Worm (Caenorhabditis elegans) whole organism, young adult: Measurements from ENCODE around the gene K03B4.6.
A peak's percentile ranks its signal among the peaks of the same experiment; 100 is the strongest.

Source experiments
- B0019.2 ChIP-seq: fragments of 200-800 bp; sonication (Bioruptor generic); conservative IDR thresholded peaks from 2 replicates; pipeline ENCODE4 v1.3.6; 2022; ENCODE audit warnings: missing genetic modification reagents, missing genetic modification characterization, missing compliant biosample characterization
- B0035.1 ChIP-seq: sonication (generic microtip); optimal IDR thresholded peaks from 2 replicates; lab custom pipeline; 2016; ENCODE audit warnings: missing genetic modification characterization, mild to moderate bottlenecking, missing compliant biosample characterization, missing genotype, missing genetic modification reagents
- B0261.1 ChIP-seq: sonication (generic microtip); optimal IDR thresholded peaks from 2 replicates; lab custom pipeline; 2016; ENCODE audit warnings: mild to moderate bottlenecking, missing genetic modification characterization, moderate library complexity, missing compliant biosample characterization
- D2030.7 ChIP-seq: fragments of 200-800 bp; sonication (Bioruptor generic); IDR thresholded peaks from 2 replicates; pipeline ENCODE4 v1.3.6; 2022; ENCODE audit warnings: missing genetic modification reagents, missing genetic modification characterization, missing compliant biosample characterization
- F23B12.7 ChIP-seq: sonication (generic microtip); optimal IDR thresholded peaks from 2 replicates; lab custom pipeline; 2017; ENCODE audit warnings: missing genetic modification characterization, mild to moderate bottlenecking, missing compliant biosample characterization, antibody characterized with exemption, moderate library complexity; ENCODE audit not compliant: insufficient read depth
- F37B4.10 ChIP-seq: fragments of 200-800 bp; sonication (Bioruptor generic); IDR thresholded peaks from 2 replicates; pipeline ENCODE4 v1.3.6; 2022; ENCODE audit warnings: missing genetic modification characterization, missing compliant biosample characterization
- K12H6.12 ChIP-seq: fragments of 200-800 bp; sonication (Bioruptor generic); optimal IDR thresholded peaks from 2 replicates; lab custom pipeline; 2018; ENCODE audit warnings: mild to moderate bottlenecking, missing genetic modification characterization, missing compliant biosample characterization
- T26A5.8 ChIP-seq: sonication (generic microtip); optimal IDR thresholded peaks from 2 replicates; lab custom pipeline; 2016; ENCODE audit warnings: missing genetic modification characterization, missing compliant biosample characterization
- Y67H2A.10 ChIP-seq: fragments of 200-800 bp; sonication (Bioruptor generic); conservative IDR thresholded peaks from 2 replicates; pipeline ENCODE4 v1.3.6; 2022; ENCODE audit warnings: missing genetic modification reagents, missing genetic modification characterization, missing compliant biosample characterization
- akir-1 ChIP-seq: fragments of 200-800 bp; sonication (Bioruptor generic); optimal IDR thresholded peaks from 2 replicates; lab custom pipeline; 2018; ENCODE audit warnings: mild to moderate bottlenecking, missing genetic modification characterization, moderate library complexity, missing compliant biosample characterization
- cebp-2 ChIP-seq: fragments of 200-800 bp; sonication (Bioruptor generic); IDR thresholded peaks from 2 replicates; pipeline ENCODE4 v1.3.6; 2022; ENCODE audit warnings: missing genetic modification characterization, missing compliant biosample characterization
- ceh-100 ChIP-seq: fragments of 200-800 bp; sonication (Bioruptor generic); IDR thresholded peaks from 2 replicates; pipeline ENCODE4 v1.3.6; 2022; ENCODE audit warnings: missing genetic modification reagents, missing genetic modification characterization, missing compliant biosample characterization
- ceh-91 ChIP-seq: fragments of 200-800 bp; sonication (Bioruptor generic); IDR thresholded peaks from 2 replicates; pipeline ENCODE4 v1.3.6; 2022; ENCODE audit warnings: missing genetic modification reagents, missing genetic modification characterization, missing compliant biosample characterization
- dox-1 ChIP-seq: fragments of 200-800 bp; sonication (Bioruptor generic); IDR thresholded peaks from 2 replicates; pipeline ENCODE4 v1.3.6; 2022; ENCODE audit warnings: missing genetic modification reagents, missing genetic modification characterization, missing compliant biosample characterization
- egl-18 ChIP-seq: fragments of 200-800 bp; sonication (Bioruptor generic); IDR thresholded peaks from 2 replicates; pipeline ENCODE4 v1.3.6; 2022; ENCODE audit warnings: missing genetic modification reagents, missing genetic modification characterization, missing compliant biosample characterization
- egrh-3 ChIP-seq: fragments of 200-800 bp; sonication (Bioruptor generic); IDR thresholded peaks from 2 replicates; pipeline ENCODE4 v1.3.6; 2022; ENCODE audit warnings: missing genetic modification reagents, missing genetic modification characterization, missing compliant biosample characterization
- ekl-4 ChIP-seq: fragments of 200-800 bp; sonication (Bioruptor generic); IDR thresholded peaks from 2 replicates; pipeline ENCODE4 v1.3.6; 2022; ENCODE audit warnings: missing genetic modification reagents, missing genetic modification characterization, missing compliant biosample characterization
- hrde-1 ChIP-seq: sonication (generic microtip); optimal IDR thresholded peaks from 2 replicates; lab custom pipeline; 2016; ENCODE audit warnings: missing genetic modification characterization, mild to moderate bottlenecking, missing compliant biosample characterization, moderate library complexity, missing genotype, missing genetic modification reagents, borderline replicate concordance
- hsf-1 ChIP-seq: fragments of 200-800 bp; sonication (Bioruptor generic); IDR thresholded peaks from 2 replicates; pipeline ENCODE4 v1.3.6; 2022; ENCODE audit warnings: missing genetic modification reagents, missing genetic modification characterization, missing compliant biosample characterization
- let-607 ChIP-seq, 2 experiments: fragments of 200-800 bp in 1 of 2; sonication (Bioruptor generic) in 1 of 2; sonication (generic microtip) in 1 of 2; optimal IDR thresholded peaks; 2 replicates each; lab custom pipeline; 2016 to 2018; ENCODE audit warnings: mild to moderate bottlenecking in 2 of 2, missing compliant biosample characterization in 2 of 2, missing genetic modification characterization in 2 of 2, moderate library complexity in 2 of 2, missing genotype in 1 of 2
- lin-40 ChIP-seq: sonication (generic microtip); optimal IDR thresholded peaks from 2 replicates; lab custom pipeline; 2016; ENCODE audit warnings: missing genetic modification characterization, mild to moderate bottlenecking, missing compliant biosample characterization, missing genotype, missing genetic modification reagents
- lsy-27 ChIP-seq: sonication (generic microtip); optimal IDR thresholded peaks from 2 replicates; lab custom pipeline; 2017; ENCODE audit warnings: missing genetic modification characterization, mild to moderate bottlenecking, missing compliant biosample characterization, antibody characterized with exemption, missing genotype, borderline replicate concordance; ENCODE audit not compliant: insufficient read depth
- mcd-1 ChIP-seq: fragments of 200-800 bp; sonication (Bioruptor generic); IDR thresholded peaks from 2 replicates; pipeline ENCODE4 v1.3.6; 2022; ENCODE audit warnings: missing genetic modification reagents, missing genetic modification characterization, missing compliant biosample characterization
- mel-28 ChIP-seq: sonication (generic microtip); optimal IDR thresholded peaks from 2 replicates; lab custom pipeline; 2016; ENCODE audit warnings: borderline replicate concordance, mild to moderate bottlenecking, missing genetic modification characterization, missing compliant biosample characterization
- mxl-1 ChIP-seq: sonication (generic microtip); optimal IDR thresholded peaks from 2 replicates; lab custom pipeline; 2016; ENCODE audit warnings: missing genetic modification characterization, missing compliant biosample characterization
- nfya-1 ChIP-seq: sonication (generic microtip); optimal IDR thresholded peaks from 2 replicates; lab custom pipeline; 2017; ENCODE audit warnings: antibody characterized with exemption, missing compliant biosample characterization, missing genetic modification characterization, borderline replicate concordance; ENCODE audit not compliant: insufficient read depth
- nhr-80 ChIP-seq: sonication (generic microtip); optimal IDR thresholded peaks from 2 replicates; lab custom pipeline; 2016; ENCODE audit warnings: missing genetic modification characterization, missing compliant biosample characterization
- nhr-90 ChIP-seq: sonication (generic microtip); optimal IDR thresholded peaks from 2 replicates; lab custom pipeline; 2016; ENCODE audit warnings: missing genotype, mild to moderate bottlenecking, missing genetic modification characterization, missing compliant biosample characterization
- rec-8 ChIP-seq, 2 experiments: sonication (generic microtip); optimal IDR thresholded peaks; 2 replicates each; lab custom pipeline; 2016; ENCODE audit warnings: mild to moderate bottlenecking in 2 of 2, missing genetic modification characterization in 2 of 2, missing genetic modification reagents in 2 of 2, missing genotype in 2 of 2, missing biosample characterization in 1 of 2, missing compliant biosample characterization in 1 of 2, moderate library complexity in 1 of 2
- repo-1 ChIP-seq: sonication (generic microtip); optimal IDR thresholded peaks from 2 replicates; lab custom pipeline; 2017; ENCODE audit warnings: mild to moderate bottlenecking, missing genetic modification characterization, missing compliant biosample characterization
- sea-2 ChIP-seq: fragments of 200-800 bp; sonication (Bioruptor generic); IDR thresholded peaks from 2 replicates; pipeline ENCODE4 v1.3.6; 2022; ENCODE audit warnings: missing genetic modification characterization, missing compliant biosample characterization
- snpc-1.3 ChIP-seq: sonication (generic microtip); optimal IDR thresholded peaks from 2 replicates; lab custom pipeline; 2017; ENCODE audit warnings: missing genetic modification characterization, mild to moderate bottlenecking, missing compliant biosample characterization, antibody characterized with exemption, moderate library complexity, missing genotype, missing genetic modification reagents; ENCODE audit not compliant: insufficient read depth
- somi-1 ChIP-seq: fragments of 200-800 bp; sonication (Bioruptor generic); optimal IDR thresholded peaks from 2 replicates; lab custom pipeline; 2018; ENCODE audit warnings: mild to moderate bottlenecking, missing genetic modification characterization, missing compliant biosample characterization
- unc-62 ChIP-seq: fragments of 150-350 bp; optimal IDR thresholded peaks from 2 replicates; lab custom pipeline; 2014; ENCODE audit warnings: missing biosample characterization, missing genetic modification reagents, missing genetic modification characterization
- zfh-2 ChIP-seq: fragments of 200-800 bp; sonication (Bioruptor generic); conservative IDR thresholded peaks from 2 replicates; pipeline ENCODE4 v1.3.6; 2022; ENCODE audit warnings: missing genetic modification reagents, missing genetic modification characterization, missing compliant biosample characterization
- ztf-22 ChIP-seq: fragments of 200-800 bp; sonication (Bioruptor generic); optimal IDR thresholded peaks from 2 replicates; lab custom pipeline; 2018; ENCODE audit warnings: mild to moderate bottlenecking, missing genetic modification characterization, moderate library complexity, missing compliant biosample characterization
- ztf-26 ChIP-seq: sonication (generic microtip); optimal IDR thresholded peaks from 2 replicates; lab custom pipeline; 2017; ENCODE audit warnings: missing genetic modification characterization, missing compliant biosample characterization

Gene K03B4.6

DNA sequence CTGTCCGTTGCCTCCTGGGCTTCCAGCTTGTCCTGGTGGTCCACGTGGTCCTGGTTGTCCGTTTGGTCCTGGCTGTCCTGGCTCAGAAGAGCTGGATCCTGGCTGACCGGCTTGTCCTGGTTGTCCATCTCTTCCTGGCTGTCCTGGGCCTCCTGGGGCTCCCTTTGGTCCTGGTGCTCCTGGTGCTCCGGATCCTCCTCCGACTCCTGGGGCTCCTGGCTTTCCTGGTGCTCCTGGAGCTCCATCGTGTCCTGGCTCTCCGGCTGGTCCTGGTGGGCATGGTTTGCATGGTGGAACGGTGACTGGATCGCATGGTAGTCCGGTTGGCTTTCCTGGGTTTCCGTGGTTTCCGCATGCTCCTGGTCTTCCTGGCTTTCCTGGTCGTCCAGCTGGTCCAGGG lies 22.9 kb downstream of the K03B4.6 start:
- TF ChIP-seq dox-1 (GFP tag; lab: Robert Waterston, UW) (0 out of 2 replicates have a peak, but pooled peaks have one; percentile 41), F37B4.10 (GFP tag; lab: Robert Waterston, UW) (no peak), zfh-2 (GFP tag; lab: Robert Waterston, UW) (peak; percentile 94), lin-40 (peak; percentile 12), ztf-26 (tag; lab: Kevin White, UChicago) (peak; percentile 31), egrh-3 (peak; percentile 94)

DNA sequence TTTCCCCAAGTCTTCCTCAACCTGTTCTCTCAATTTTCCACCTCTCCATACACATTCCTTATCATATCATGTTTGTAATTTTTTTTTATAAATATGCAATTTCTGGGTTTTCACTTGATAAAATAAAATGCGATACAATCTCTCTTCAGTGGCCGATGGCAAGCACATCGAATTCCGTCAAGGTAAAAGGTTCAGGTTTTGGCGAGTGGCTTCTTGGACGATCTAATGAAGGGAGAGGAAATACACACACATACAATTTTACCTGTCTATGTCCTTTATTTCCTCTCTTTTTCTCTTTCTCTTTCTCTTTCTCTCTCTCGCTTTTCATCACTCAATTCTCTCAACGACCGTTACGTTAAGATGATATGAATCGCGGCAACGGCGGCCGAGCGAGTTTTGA lies 24.5 kb downstream of the K03B4.6 start:
- TF ChIP-seq snpc-1.3 (tag; lab: Kevin White, UChicago) = no peak
- no peak for TF ChIP-seq ztf-22 (GFP tag; lab: Kevin White, UChicago)
- peak; percentile 16 for TF ChIP-seq ztf-26 (tag; lab: Kevin White, UChicago)
- no peak for TF ChIP-seq B0019.2 (GFP tag; lab: Robert Waterston, UW)
- TF ChIP-seq nhr-80 (tag; lab: Kevin White, UChicago) = peak; percentile 17
- TF ChIP-seq, all 124 proteins: peak for 2

DNA sequence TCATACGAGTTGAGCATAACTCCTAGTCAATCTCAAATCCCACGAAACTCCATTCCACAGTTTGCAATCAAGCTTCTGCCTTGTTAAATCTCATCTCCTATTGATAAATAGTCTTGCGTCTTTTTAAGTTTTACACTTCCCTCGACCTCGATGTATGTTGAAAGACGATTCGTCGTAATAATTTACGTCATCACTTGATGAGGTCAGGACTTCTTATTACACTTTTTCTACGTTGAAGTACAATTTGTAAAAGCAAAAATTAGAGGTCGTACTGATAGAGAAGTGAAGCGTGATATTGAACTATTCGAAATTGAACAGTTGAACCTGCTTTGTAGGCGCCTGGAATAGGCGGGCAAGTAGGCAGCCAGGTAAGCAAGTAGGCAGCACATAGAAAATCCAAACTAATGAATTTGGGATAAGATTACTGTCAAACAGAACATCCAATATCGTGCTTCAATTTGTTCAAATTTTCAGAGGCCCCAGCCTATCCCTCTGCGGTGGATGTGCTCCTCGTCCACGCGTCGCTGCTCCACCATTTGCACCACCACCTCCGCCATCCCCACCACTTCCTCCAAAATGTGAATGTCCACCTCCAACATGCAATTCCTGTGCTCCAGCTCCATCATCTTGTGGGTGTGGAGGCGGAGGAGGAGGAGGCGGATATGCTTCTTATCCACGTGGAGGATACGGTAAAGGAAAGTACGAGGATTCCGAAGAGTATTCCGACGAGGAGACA lies 26.2 kb downstream of the K03B4.6 start:
- TF ChIP-seq cebp-2 (GFP tag; lab: Robert Waterston, UW) (0 out of 2 replicates have a peak, but pooled peaks have one; percentile 70), somi-1 (GFP tag; lab: Kevin White, UChicago) (no peak), mxl-1 (tag; lab: Kevin White, UChicago) (no peak), hrde-1 (tag; lab: Kevin White, UChicago) (no peak), hsf-1 (GFP tag; lab: Robert Waterston, UW) (0 out of 2 replicates have a peak, but pooled peaks have one; percentile 7), zfh-2 (GFP tag; lab: Robert Waterston, UW) (peak; percentile 57; the same call in 1 of the 2 replicates), rec-8 (tag; optimal IDR thresholded peaks at IDR 0.05; lab: Kevin White, UChicago) (no peak), mcd-1 (GFP tag; lab: Robert Waterston, UW) (0 out of 2 replicates have a peak, but pooled peaks have one; percentile 13)

DNA sequence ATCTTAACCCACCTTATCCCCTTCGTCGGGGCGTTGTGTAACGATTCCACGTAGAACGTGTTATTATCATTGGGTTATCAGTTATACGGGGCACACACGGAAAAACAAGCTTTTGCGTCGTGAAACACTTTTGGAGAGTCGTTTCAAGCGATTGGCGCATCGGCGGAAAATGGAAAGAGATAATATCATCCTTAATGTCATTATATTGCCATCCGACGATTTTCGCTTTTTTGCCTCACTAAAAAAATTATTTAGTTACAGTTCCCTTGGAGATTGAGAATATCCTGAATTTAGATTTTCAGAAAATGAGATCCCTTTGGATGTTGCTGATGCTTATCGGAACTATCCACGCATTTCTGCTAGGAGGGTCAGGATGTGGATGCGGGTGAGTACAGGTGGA lies 27.5 kb downstream of the K03B4.6 start, which contains the start of gene F41F3.8:
F41F3.8 (plus strand) TSS at position 301 of the 400 bp plus-strand sequence.
- no peak for TF ChIP-seq ceh-100
- no peak for TF ChIP-seq sea-2 (GFP tag; lab: Robert Waterston, UW)

DNA sequence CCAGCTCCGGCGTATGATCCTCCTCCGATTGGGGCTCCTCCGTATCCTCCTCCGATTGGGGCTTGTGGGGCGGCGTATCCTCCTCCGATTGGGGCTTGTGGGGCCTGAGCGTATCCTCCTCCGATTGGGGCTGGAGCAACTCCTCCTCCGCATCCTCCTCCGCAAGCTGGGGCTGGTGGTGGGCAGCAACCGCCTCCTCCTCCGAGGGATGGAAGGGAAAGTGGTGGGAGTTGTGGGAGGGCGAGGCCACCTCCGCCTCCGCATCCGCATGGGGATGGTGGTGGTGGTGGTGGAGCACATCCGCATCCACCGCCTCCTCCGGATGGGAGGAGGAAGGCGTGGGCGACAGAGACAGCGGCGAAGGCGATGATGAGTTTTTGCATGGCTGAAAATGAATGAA lies 28.1 kb downstream of the K03B4.6 start, which contains the start of gene F41F3.3:
F41F3.3 (minus strand) TSS at position 383 of the 400 bp plus-strand sequence.
- no peak for TF ChIP-seq ceh-91
- TF ChIP-seq akir-1 (GFP tag; lab: Kevin White, UChicago) = no peak
- TF ChIP-seq nhr-90 (tag; lab: Kevin White, UChicago) = no peak
- no peak for TF ChIP-seq egl-18 (GFP tag; lab: Robert Waterston, UW)
- TF ChIP-seq ekl-4 (GFP tag; lab: Robert Waterston, UW) = 0 out of 2 replicates have a peak, but pooled peaks have one; percentile 24
- no peak for TF ChIP-seq unc-62
- TF ChIP-seq repo-1 = peak; percentile 24
- no peak for TF ChIP-seq Y67H2A.10
- TF ChIP-seq mel-28 = no peak
- TF ChIP-seq nfya-1 = no peak
- no peak for TF ChIP-seq sea-2 (GFP tag; lab: Robert Waterston, UW)
- no peak for TF ChIP-seq cebp-2 (GFP tag; lab: Robert Waterston, UW)
- 0 out of 2 replicates have a peak, but pooled peaks have one; percentile 11 for TF ChIP-seq B0019.2 (GFP tag; lab: Robert Waterston, UW)
- no peak for TF ChIP-seq B0261.1 (tag; lab: Kevin White, UChicago)
- TF ChIP-seq B0035.1 (tag; lab: Kevin White, UChicago) = no peak
- no peak for TF ChIP-seq F23B12.7 (tag; lab: Kevin White, UChicago)
- TF ChIP-seq lsy-27 = no peak
- TF ChIP-seq let-607 (tag; optimal IDR thresholded peaks at IDR 0.05; lab: Kevin White, UChicago) = no peak
- TF ChIP-seq ztf-22 (GFP tag; lab: Kevin White, UChicago) = peak; percentile 4
- no peak for TF ChIP-seq D2030.7 (GFP tag; lab: Robert Waterston, UW)
- TF ChIP-seq egrh-3 = peak; percentile 97
- TF ChIP-seq K12H6.12 (tag; lab: Kevin White, UChicago) = no peak
- no peak for TF ChIP-seq T26A5.8 (tag; lab: Kevin White, UChicago)
